Worm (Caenorhabditis elegans): ENCODE measurements around the gene clc-21.

DNA sequence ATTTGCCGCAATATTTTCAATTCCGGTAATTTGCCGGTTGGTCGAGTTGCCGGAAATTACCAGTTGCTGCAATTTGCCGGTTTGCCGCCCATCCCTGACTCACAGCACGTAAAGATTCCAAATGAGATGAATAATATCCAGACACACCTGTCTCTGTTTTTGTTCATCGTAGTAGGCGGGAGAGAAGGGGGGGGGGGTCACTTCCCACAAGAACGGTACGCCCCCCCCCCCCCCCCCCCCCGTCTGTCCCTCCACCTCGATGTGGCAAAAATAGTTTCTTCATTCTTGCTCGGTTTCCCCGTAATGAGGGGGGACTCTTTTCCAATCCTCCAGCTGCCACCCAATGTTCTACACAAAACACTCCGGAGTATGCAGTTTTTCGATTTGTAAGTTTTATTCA lies 39.8 kb upstream of the clc-21 start, which contains the start of gene fbxb-7:
- no peak for TF ChIP-seq ama-1 (optimal IDR thresholded peaks at IDR 0.05)
- TF ChIP-seq ceh-13 (GFP tag; optimal IDR thresholded peaks at IDR 0.05): no peak
- no peak for TF ChIP-seq hmbx-1 (tag; optimal IDR thresholded peaks at IDR 0.05)

Data from whole organism, early embryonic.